Worm (Caenorhabditis elegans): ENCODE data around the gene srh-167.

DNA sequence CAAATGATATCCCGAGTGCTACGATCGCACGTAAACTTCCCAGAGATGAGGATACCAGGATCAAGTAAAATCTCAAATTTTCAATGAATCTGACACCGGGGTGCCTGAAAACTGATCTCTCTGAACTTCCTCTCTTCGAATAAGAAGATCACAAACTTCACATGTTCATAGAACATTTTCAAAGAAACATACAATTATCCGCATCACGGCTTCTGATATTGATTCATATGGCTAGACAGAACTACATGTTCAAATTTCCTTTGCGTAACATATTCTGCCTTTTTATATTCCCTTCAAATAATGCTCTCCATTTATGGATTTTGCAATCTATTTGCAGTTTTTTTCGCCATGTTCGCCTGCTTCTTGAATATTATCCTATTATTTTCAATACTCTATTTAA, 36.4 kb upstream of the srh-167 start, which contains the start of gene srbc-83:
- TF ChIP-seq nfya-1 (tag; optimal IDR thresholded peaks at IDR 0.05) (no peak), dve-1 (tag; optimal IDR thresholded peaks at IDR 0.05) (no peak), C38D4.7 (GFP tag; optimal IDR thresholded peaks at IDR 0.05) (no peak), T23F11.4 (GFP tag; optimal IDR thresholded peaks at IDR 0.05) (no peak), ama-1 (optimal IDR thresholded peaks at IDR 0.05) (no peak), hlh-30 (tag; optimal IDR thresholded peaks at IDR 0.05; ENCODE audit: insufficient read depth) (no peak), pha-4 (tag; optimal IDR thresholded peaks at IDR 0.05) (no peak), sox-4 (tag; optimal IDR thresholded peaks at IDR 0.05) (no peak), hlh-8 (tag; optimal IDR thresholded peaks at IDR 0.05) (no peak)

Data from whole organism, late embryonic.